Worm (Caenorhabditis elegans): ENCODE results near the gene fbxb-24.

ce11 chrIII:11862149-11862548, 46.6 kb upstream of the fbxb-24 start, which contains the start of gene Y56A3A.2:
- TF ChIP-seq pat-9 (tag; optimal IDR thresholded peaks at IDR 0.05) (no peak), fax-1 (tag; optimal IDR thresholded peaks at IDR 0.05) (no peak), sox-2 (GFP tag; IDR thresholded peaks at IDR 0.05) (no peak), sdc-2 (tag; optimal IDR thresholded peaks at IDR 0.05) (no peak), lin-11 (tag; optimal IDR thresholded peaks at IDR 0.05) (no peak), unc-55 (GFP tag; optimal IDR thresholded peaks at IDR 0.05) (no peak)

All from whole organism, late embryonic.